Worm (Caenorhabditis elegans) whole organism, young adult: ENCODE data around the gene efn-4.
A peak's percentile ranks its signal among the peaks of the same experiment; 100 is the strongest.

Experiments
- B0019.2 ChIP-seq: fragments of 200-800 bp; sonication (Bioruptor generic); conservative IDR thresholded peaks from 2 replicates; pipeline ENCODE4 v1.3.6; 2022; ENCODE audit warnings: missing genetic modification reagents, missing genetic modification characterization, missing compliant biosample characterization
- B0261.1 ChIP-seq: sonication (generic microtip); optimal IDR thresholded peaks from 2 replicates; lab custom pipeline; 2016; ENCODE audit warnings: mild to moderate bottlenecking, missing genetic modification characterization, moderate library complexity, missing compliant biosample characterization
- D2030.7 ChIP-seq: fragments of 200-800 bp; sonication (Bioruptor generic); IDR thresholded peaks from 2 replicates; pipeline ENCODE4 v1.3.6; 2022; ENCODE audit warnings: missing genetic modification reagents, missing genetic modification characterization, missing compliant biosample characterization
- F10E7.11 ChIP-seq: sonication (generic microtip); optimal IDR thresholded peaks from 2 replicates; lab custom pipeline; 2017; ENCODE audit warnings: mild to moderate bottlenecking, missing genetic modification characterization, moderate library complexity, missing compliant biosample characterization
- F22D6.2 ChIP-seq: sonication (generic microtip); optimal IDR thresholded peaks from 2 replicates; lab custom pipeline; 2016; ENCODE audit warnings: mild to moderate bottlenecking, missing genetic modification characterization, missing compliant biosample characterization
- F33H1.4 ChIP-seq: fragments of 200-800 bp; sonication (Bioruptor generic); IDR thresholded peaks from 2 replicates; pipeline ENCODE4 v1.3.6; 2022; ENCODE audit warnings: missing genetic modification reagents, missing genetic modification characterization, missing compliant biosample characterization
- F37B4.10 ChIP-seq: fragments of 200-800 bp; sonication (Bioruptor generic); IDR thresholded peaks from 2 replicates; pipeline ENCODE4 v1.3.6; 2022; ENCODE audit warnings: missing genetic modification characterization, missing compliant biosample characterization
- F49E8.2 ChIP-seq: sonication (generic microtip); optimal IDR thresholded peaks from 3 replicates; lab custom pipeline; 2017; ENCODE audit warnings: missing genetic modification characterization, mild to moderate bottlenecking, missing compliant biosample characterization, antibody characterized with exemption, moderate library complexity; ENCODE audit not compliant: insufficient read depth
- Y53G8AR.9 ChIP-seq: fragments of 200-800 bp; sonication (Bioruptor generic); conservative IDR thresholded peaks from 2 replicates; pipeline ENCODE4 v1.3.6; 2022; ENCODE audit warnings: missing genetic modification reagents, missing genetic modification characterization, missing compliant biosample characterization
- Y67H2A.10 ChIP-seq: fragments of 200-800 bp; sonication (Bioruptor generic); conservative IDR thresholded peaks from 2 replicates; pipeline ENCODE4 v1.3.6; 2022; ENCODE audit warnings: missing genetic modification reagents, missing genetic modification characterization, missing compliant biosample characterization
- ZK185.1 ChIP-seq: sonication (generic microtip); optimal IDR thresholded peaks from 2 replicates; lab custom pipeline; 2016; ENCODE audit warnings: mild to moderate bottlenecking, missing genetic modification characterization, missing compliant biosample characterization; ENCODE audit not compliant: poor library complexity, severe bottlenecking
- akir-1 ChIP-seq: fragments of 200-800 bp; sonication (Bioruptor generic); optimal IDR thresholded peaks from 2 replicates; lab custom pipeline; 2018; ENCODE audit warnings: mild to moderate bottlenecking, missing genetic modification characterization, moderate library complexity, missing compliant biosample characterization
- aptf-3 ChIP-seq: fragments of 200-800 bp; sonication (Bioruptor generic); IDR thresholded peaks from 2 replicates; pipeline ENCODE4 v1.3.6; 2022; ENCODE audit warnings: missing genetic modification characterization, missing compliant biosample characterization
- bed-1 ChIP-seq: fragments of 200-800 bp; sonication (Bioruptor generic); IDR thresholded peaks from 2 replicates; pipeline ENCODE4 v1.3.6; 2022; ENCODE audit warnings: missing genetic modification reagents, missing genetic modification characterization, missing compliant biosample characterization
- die-1 ChIP-seq: sonication (generic microtip); optimal IDR thresholded peaks from 2 replicates; lab custom pipeline; 2016; ENCODE audit warnings: missing genotype, mild to moderate bottlenecking, missing genetic modification characterization, missing compliant biosample characterization
- dpff-1 ChIP-seq: sonication (generic microtip); optimal IDR thresholded peaks from 2 replicates; lab custom pipeline; 2017; ENCODE audit warnings: mild to moderate bottlenecking, missing genetic modification characterization, missing compliant biosample characterization
- dpl-1 ChIP-seq: fragments of 150-350 bp; optimal IDR thresholded peaks from 2 replicates; lab custom pipeline; 2014; ENCODE audit warnings: missing biosample characterization, missing genetic modification reagents, missing genetic modification characterization
- egrh-3 ChIP-seq: fragments of 200-800 bp; sonication (Bioruptor generic); IDR thresholded peaks from 2 replicates; pipeline ENCODE4 v1.3.6; 2022; ENCODE audit warnings: missing genetic modification reagents, missing genetic modification characterization, missing compliant biosample characterization
- ekl-4 ChIP-seq: fragments of 200-800 bp; sonication (Bioruptor generic); IDR thresholded peaks from 2 replicates; pipeline ENCODE4 v1.3.6; 2022; ENCODE audit warnings: missing genetic modification reagents, missing genetic modification characterization, missing compliant biosample characterization
- ets-4 ChIP-seq: fragments of 200-800 bp; sonication (Bioruptor generic); optimal IDR thresholded peaks from 2 replicates; lab custom pipeline; 2018; ENCODE audit warnings: mild to moderate bottlenecking, missing genetic modification characterization, missing compliant biosample characterization
- fkh-3 ChIP-seq: sonication (generic microtip); optimal IDR thresholded peaks from 2 replicates; lab custom pipeline; 2016; ENCODE audit warnings: mild to moderate bottlenecking, missing genetic modification characterization, missing compliant biosample characterization
- him-1 ChIP-seq: sonication (generic microtip); optimal IDR thresholded peaks from 2 replicates; lab custom pipeline; 2016; ENCODE audit warnings: missing genotype, missing genetic modification reagents, missing genetic modification characterization, missing compliant biosample characterization
- hmg-1.2 ChIP-seq: fragments of 200-800 bp; sonication (Bioruptor generic); IDR thresholded peaks from 2 replicates; pipeline ENCODE4 v1.3.6; 2022; ENCODE audit warnings: missing genetic modification reagents, missing genetic modification characterization, missing compliant biosample characterization
- hmg-20 ChIP-seq: fragments of 200-800 bp; sonication (Bioruptor generic); IDR thresholded peaks from 2 replicates; pipeline ENCODE4 v1.3.6; 2022; ENCODE audit warnings: missing genetic modification reagents, missing genetic modification characterization, missing compliant biosample characterization
- hrde-1 ChIP-seq: sonication (generic microtip); optimal IDR thresholded peaks from 2 replicates; lab custom pipeline; 2016; ENCODE audit warnings: missing genetic modification characterization, mild to moderate bottlenecking, missing compliant biosample characterization, moderate library complexity, missing genotype, missing genetic modification reagents, borderline replicate concordance
- let-607 ChIP-seq, 2 experiments: fragments of 200-800 bp in 1 of 2; sonication (Bioruptor generic) in 1 of 2; sonication (generic microtip) in 1 of 2; optimal IDR thresholded peaks; 2 replicates each; lab custom pipeline; 2016 to 2018; ENCODE audit warnings: mild to moderate bottlenecking in 2 of 2, missing compliant biosample characterization in 2 of 2, missing genetic modification characterization in 2 of 2, moderate library complexity in 2 of 2, missing genotype in 1 of 2
- lin-54 ChIP-seq: fragments of 200-800 bp; sonication (Bioruptor generic); optimal IDR thresholded peaks from 2 replicates; lab custom pipeline; 2018; ENCODE audit warnings: mild to moderate bottlenecking, missing genetic modification characterization, missing compliant biosample characterization
- madf-3 ChIP-seq: fragments of 200-800 bp; sonication (Bioruptor generic); IDR thresholded peaks from 2 replicates; pipeline ENCODE4 v1.3.6; 2022; ENCODE audit warnings: missing genetic modification reagents, missing genetic modification characterization, missing compliant biosample characterization
- mcd-1 ChIP-seq: fragments of 200-800 bp; sonication (Bioruptor generic); IDR thresholded peaks from 2 replicates; pipeline ENCODE4 v1.3.6; 2022; ENCODE audit warnings: missing genetic modification reagents, missing genetic modification characterization, missing compliant biosample characterization
- mel-28 ChIP-seq: sonication (generic microtip); optimal IDR thresholded peaks from 2 replicates; lab custom pipeline; 2016; ENCODE audit warnings: borderline replicate concordance, mild to moderate bottlenecking, missing genetic modification characterization, missing compliant biosample characterization
- mes-4 ChIP-seq: sonication (generic microtip); optimal IDR thresholded peaks from 2 replicates; lab custom pipeline; 2016; ENCODE audit warnings: missing genotype, missing genetic modification characterization, missing compliant biosample characterization
- nfya-1 ChIP-seq: sonication (generic microtip); optimal IDR thresholded peaks from 2 replicates; lab custom pipeline; 2017; ENCODE audit warnings: antibody characterized with exemption, missing compliant biosample characterization, missing genetic modification characterization, borderline replicate concordance; ENCODE audit not compliant: insufficient read depth
- nhr-80 ChIP-seq: sonication (generic microtip); optimal IDR thresholded peaks from 2 replicates; lab custom pipeline; 2016; ENCODE audit warnings: missing genetic modification characterization, missing compliant biosample characterization
- rec-8 ChIP-seq, 2 experiments: sonication (generic microtip); optimal IDR thresholded peaks; 2 replicates each; lab custom pipeline; 2016; ENCODE audit warnings: mild to moderate bottlenecking in 2 of 2, missing genetic modification characterization in 2 of 2, missing genetic modification reagents in 2 of 2, missing genotype in 2 of 2, missing biosample characterization in 1 of 2, missing compliant biosample characterization in 1 of 2, moderate library complexity in 1 of 2
- repo-1 ChIP-seq: sonication (generic microtip); optimal IDR thresholded peaks from 2 replicates; lab custom pipeline; 2017; ENCODE audit warnings: mild to moderate bottlenecking, missing genetic modification characterization, missing compliant biosample characterization
- sdz-38 ChIP-seq: sonication (generic microtip); optimal IDR thresholded peaks from 2 replicates; lab custom pipeline; 2016; ENCODE audit warnings: missing genotype, missing genetic modification characterization, missing compliant biosample characterization
- snpc-1.3 ChIP-seq: sonication (generic microtip); optimal IDR thresholded peaks from 2 replicates; lab custom pipeline; 2017; ENCODE audit warnings: missing genetic modification characterization, mild to moderate bottlenecking, missing compliant biosample characterization, antibody characterized with exemption, moderate library complexity, missing genotype, missing genetic modification reagents; ENCODE audit not compliant: insufficient read depth
- snpc-3.4 ChIP-seq: sonication (generic microtip); optimal IDR thresholded peaks from 2 replicates; lab custom pipeline; 2017; ENCODE audit warnings: missing genetic modification characterization, mild to moderate bottlenecking, missing compliant biosample characterization, antibody characterized with exemption, moderate library complexity, missing genotype, missing genetic modification reagents
- zfh-2 ChIP-seq: fragments of 200-800 bp; sonication (Bioruptor generic); conservative IDR thresholded peaks from 2 replicates; pipeline ENCODE4 v1.3.6; 2022; ENCODE audit warnings: missing genetic modification reagents, missing genetic modification characterization, missing compliant biosample characterization
- zim-3 ChIP-seq: sonication (generic microtip); optimal IDR thresholded peaks from 2 replicates; lab custom pipeline; 2017; ENCODE audit warnings: mild to moderate bottlenecking, missing genetic modification characterization, moderate library complexity, missing compliant biosample characterization
- ztf-18 ChIP-seq: sonication (generic microtip); optimal IDR thresholded peaks from 2 replicates; lab custom pipeline; 2016; ENCODE audit warnings: missing genotype, mild to moderate bottlenecking, missing genetic modification characterization, missing compliant biosample characterization
- ztf-26 ChIP-seq: sonication (generic microtip); optimal IDR thresholded peaks from 2 replicates; lab custom pipeline; 2017; ENCODE audit warnings: missing genetic modification characterization, missing compliant biosample characterization

Gene efn-4

DNA sequence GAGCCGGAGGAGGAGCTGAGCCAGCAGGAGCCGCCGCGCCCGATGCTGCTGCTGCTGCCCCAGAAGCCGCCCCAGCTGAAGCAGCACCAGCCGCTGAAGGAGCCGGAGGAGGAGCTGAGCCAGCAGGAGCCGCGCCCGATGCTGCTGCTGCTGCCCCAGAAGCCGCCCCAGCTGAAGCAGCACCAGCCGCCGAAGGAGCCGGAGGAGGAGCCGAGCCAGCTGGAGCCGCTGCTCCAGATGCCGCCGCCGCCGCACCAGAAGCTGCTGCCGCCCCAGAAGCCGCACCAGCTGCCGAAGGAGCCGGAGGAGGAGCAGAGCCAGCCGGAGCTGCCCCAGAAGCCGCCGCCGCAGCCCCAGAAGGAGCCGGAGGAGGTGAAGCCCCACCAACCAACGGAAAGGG lies 46.4 kb downstream of the efn-4 start (continued):
- no peak for TF ChIP-seq nhr-80 (tag; lab: Kevin White, UChicago)
- TF ChIP-seq Y67H2A.10 (GFP tag; lab: Robert Waterston, UW): no peak
- no peak for TF ChIP-seq snpc-3.4 (tag; lab: Kevin White, UChicago)
- peak; percentile 71; the same call in 1 of the 2 replicates for TF ChIP-seq mcd-1 (GFP tag; lab: Robert Waterston, UW)
- peak; percentile 84 for TF ChIP-seq zfh-2 (GFP tag; lab: Robert Waterston, UW)
- TF ChIP-seq nfya-1 (tag; lab: Kevin White, UChicago): no peak
- no peak for TF ChIP-seq fkh-3 (tag; lab: Kevin White, UChicago)
- no peak for TF ChIP-seq mes-4 (tag; lab: Kevin White, UChicago)
- no peak for TF ChIP-seq die-1
- TF ChIP-seq zim-3 (tag; lab: Kevin White, UChicago): no peak
- peak; percentile 100 for TF ChIP-seq egrh-3 (GFP tag; lab: Robert Waterston, UW)
- no peak for TF ChIP-seq dpff-1
- TF ChIP-seq, all 124 proteins: peak for 4

DNA sequence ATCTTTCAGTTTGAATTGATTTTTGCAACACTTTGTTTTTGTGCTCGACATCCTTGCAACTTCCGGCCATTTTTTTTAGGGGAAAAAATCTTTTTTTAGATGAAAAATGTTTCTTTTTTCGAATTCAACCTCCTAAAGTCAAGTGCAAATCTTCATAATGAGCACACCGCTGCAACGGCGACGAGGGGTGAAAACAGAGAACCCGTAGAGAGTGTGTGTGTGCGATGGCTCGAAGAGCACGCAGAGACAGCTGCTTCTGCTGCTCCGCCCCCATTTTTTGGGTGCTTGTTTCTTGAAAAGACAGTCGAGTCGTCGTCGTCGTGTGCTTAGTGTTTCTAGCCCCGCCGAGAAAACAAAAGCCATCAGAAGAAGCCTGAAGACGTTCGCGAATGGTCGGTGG lies 47.0 kb downstream of the efn-4 start, which contains the start of gene inx-18:
Gene inx-18 (plus strand): TSS at position 301 of the 400 bp plus-strand sequence.
- no peak for TF ChIP-seq B0261.1 (tag; lab: Kevin White, UChicago)
- TF ChIP-seq ztf-26 (tag; lab: Kevin White, UChicago): no peak
- no peak for TF ChIP-seq D2030.7 (GFP tag; lab: Robert Waterston, UW)
- no peak for TF ChIP-seq snpc-1.3 (tag; lab: Kevin White, UChicago)
- no peak for TF ChIP-seq hmg-20 (GFP tag; lab: Robert Waterston, UW)
- no peak for TF ChIP-seq mes-4 (tag; lab: Kevin White, UChicago)
- no peak for TF ChIP-seq mel-28
- TF ChIP-seq hrde-1 (tag; lab: Kevin White, UChicago): no peak
- TF ChIP-seq F37B4.10: no peak
- no peak for TF ChIP-seq F33H1.4 (GFP tag; lab: Robert Waterston, UW)
- no peak for TF ChIP-seq ztf-18 (tag; lab: Kevin White, UChicago)
- TF ChIP-seq hmg-1.2 (GFP tag; lab: Robert Waterston, UW): no peak
- TF ChIP-seq aptf-3 (GFP tag; lab: Robert Waterston, UW): no peak
- no peak for TF ChIP-seq akir-1 (GFP tag; lab: Kevin White, UChicago)
- TF ChIP-seq F10E7.11 (tag; lab: Kevin White, UChicago): no peak
- TF ChIP-seq sdz-38 (tag; lab: Kevin White, UChicago): no peak

DNA sequence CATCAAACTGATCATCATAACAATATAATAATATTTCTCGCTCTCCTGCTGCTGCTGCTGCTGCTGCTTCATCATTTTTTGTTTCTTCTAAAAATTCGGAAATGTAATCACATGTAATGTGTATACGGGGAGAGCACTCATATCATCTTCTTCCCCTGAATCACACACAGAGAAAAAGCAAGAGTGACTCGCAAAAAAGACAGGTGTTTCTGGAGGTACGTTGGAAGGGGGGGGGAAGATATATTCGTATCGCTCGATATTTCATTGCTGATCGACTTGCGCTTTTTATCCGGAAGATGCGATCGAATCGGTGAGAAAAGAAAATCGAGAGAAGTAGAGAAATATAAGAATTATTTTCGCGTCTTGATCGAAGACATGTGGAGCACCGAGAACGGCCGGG lies 48.6 kb downstream of the efn-4 start:
- no peak for TF ChIP-seq F33H1.4 (GFP tag; lab: Robert Waterston, UW)
- TF ChIP-seq F49E8.2 (tag; lab: Kevin White, UChicago): no peak
- TF ChIP-seq Y53G8AR.9: no peak
- TF ChIP-seq ekl-4 (GFP tag; lab: Robert Waterston, UW): no peak
- no peak for TF ChIP-seq F22D6.2 (tag; lab: Kevin White, UChicago)
- no peak for TF ChIP-seq repo-1
- TF ChIP-seq bed-1 (GFP tag; lab: Robert Waterston, UW): no peak
- no peak for TF ChIP-seq fkh-3 (tag; lab: Kevin White, UChicago)
- no peak for TF ChIP-seq hrde-1 (tag; lab: Kevin White, UChicago)
- TF ChIP-seq mes-4 (tag; lab: Kevin White, UChicago): no peak
- no peak for TF ChIP-seq B0019.2
- TF ChIP-seq him-1 (tag; lab: Kevin White, UChicago): no peak
- TF ChIP-seq ZK185.1: no peak
- no peak for TF ChIP-seq dpl-1 (GFP tag; lab: Kevin White, UChicago)
- TF ChIP-seq rec-8 (tag; optimal IDR thresholded peaks at IDR 0.05; lab: Kevin White, UChicago): no peak
- TF ChIP-seq ets-4 (GFP tag; lab: Kevin White, UChicago): no peak
- TF ChIP-seq lin-54 (GFP tag; lab: Kevin White, UChicago): no peak
- no peak for TF ChIP-seq let-607 (tag; optimal IDR thresholded peaks at IDR 0.05; lab: Kevin White, UChicago)
- no peak for TF ChIP-seq madf-3 (GFP tag; lab: Robert Waterston, UW)
